Fruit fly (Drosophila melanogaster): ENCODE data around the gene ng1.

The ng1 gene

DNA sequence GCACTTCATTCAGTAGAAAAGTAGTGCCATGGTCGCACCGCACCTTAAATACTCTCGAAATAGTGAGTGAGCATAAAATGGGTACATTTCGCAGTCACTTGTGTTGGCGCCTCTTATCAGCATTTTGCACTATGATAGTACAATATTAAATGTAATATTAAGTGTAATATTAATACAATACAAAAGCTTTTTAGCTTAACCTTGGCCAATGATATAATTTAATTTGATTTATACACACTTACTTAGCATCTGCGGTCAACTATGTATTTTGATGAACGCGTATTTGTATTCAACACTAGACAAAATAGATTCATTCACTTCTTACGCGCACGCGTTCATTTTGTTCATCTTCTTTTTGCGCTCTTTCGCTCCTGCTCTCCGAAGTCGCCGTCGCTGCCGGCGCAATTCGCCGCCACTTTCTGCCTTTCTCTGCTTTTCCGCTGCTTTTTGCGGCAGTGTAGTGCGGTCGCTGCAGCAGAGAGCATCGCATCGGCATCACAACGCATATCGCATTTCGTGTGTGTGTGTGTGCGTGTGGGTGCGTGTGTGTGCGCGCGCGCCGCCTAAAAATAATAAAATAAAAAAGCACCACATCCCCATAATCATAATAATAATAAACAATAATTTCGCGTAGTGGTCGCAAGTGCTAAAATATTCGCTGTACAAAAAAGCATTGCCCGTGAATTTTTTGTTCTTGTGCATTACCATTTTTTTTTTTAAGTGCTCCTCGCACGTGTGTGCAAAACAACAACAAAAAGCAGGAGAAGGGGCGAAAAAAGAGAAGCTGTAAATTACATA, 46.9 kb downstream of the ng1 start (continued):
- TF ChIP-seq chinmo (GFP tag; IDR thresholded peaks at IDR 0.05; ENCODE audit: partially characterized antibody) (no peak), CG12236 (GFP tag; optimal IDR thresholded peaks at IDR 0.05) (no peak), CG34422 (GFP tag; IDR thresholded peaks at IDR 0.05) (peak; percentile 47; the same call in 1 of the 3 replicates), trh (GFP tag; optimal IDR thresholded peaks at IDR 0.05) (no peak), en (GFP tag; optimal IDR thresholded peaks at IDR 0.05) (no peak), CG9609 (GFP tag; optimal IDR thresholded peaks at IDR 0.05) (peak; percentile 7), zfh2 (GFP tag; optimal IDR thresholded peaks at IDR 0.05) (no peak), toy (GFP tag; IDR thresholded peaks at IDR 0.05) (no peak), CG4328 (GFP tag; optimal IDR thresholded peaks at IDR 0.05) (no peak), Adf1 (GFP tag; IDR thresholded peaks at IDR 0.05) (peak; percentile 91), CHES-1-like (GFP tag; optimal IDR thresholded peaks at IDR 0.05) (no peak), fu2 (GFP tag; optimal IDR thresholded peaks at IDR 0.05) (no peak), CG32532 (GFP tag; IDR thresholded peaks at IDR 0.05) (0 out of 2 replicates have a peak, but pooled peaks have one; percentile 22), cas (GFP tag; IDR thresholded peaks at IDR 0.05) (no peak), exex (tag; optimal IDR thresholded peaks at IDR 0.05) (no peak), Deaf1 (tag; optimal IDR thresholded peaks at IDR 0.05) (no peak), CG18619 (GFP tag; optimal IDR thresholded peaks at IDR 0.05) (peak; percentile 29), zf30C (GFP tag; optimal IDR thresholded peaks at IDR 0.05) (peak; percentile 68), CG2120 (GFP tag; optimal IDR thresholded peaks at IDR 0.05) (peak; percentile 33), CG6254 (GFP tag; optimal IDR thresholded peaks at IDR 0.05) (peak; percentile 29), CG7357 (GFP tag; IDR thresholded peaks at IDR 0.05) (no peak), CG8478 (optimal IDR thresholded peaks at IDR 0.05) (no peak), luna (GFP tag; optimal IDR thresholded peaks at IDR 0.05) (no peak), Aef1 (GFP tag; IDR thresholded peaks at IDR 0.05) (peak; percentile 53; the same call in 2 of the 3 replicates), CG15601 (tag; optimal IDR thresholded peaks at IDR 0.05) (no peak), CG13775 (GFP tag; optimal IDR thresholded peaks at IDR 0.05) (peak; percentile 7), pnt (GFP tag; optimal IDR thresholded peaks at IDR 0.05) (no peak), sc (optimal IDR thresholded peaks at IDR 0.05) (no peak), sc (GFP tag; optimal IDR thresholded peaks at IDR 0.05) (peak; percentile 17), CG13894 (tag; optimal IDR thresholded peaks at IDR 0.05) (no peak), CG11696 (GFP tag; IDR thresholded peaks at IDR 0.05) (no peak), Oaz (GFP tag; IDR thresholded peaks at IDR 0.05) (no peak), rib (GFP tag; IDR thresholded peaks at IDR 0.05) (no peak), E2f2 (GFP tag; IDR thresholded peaks at IDR 0.05) (no peak), CG11093 (GFP tag; IDR thresholded peaks at IDR 0.05) (no peak; the same call in 2 of the 3 replicates), CG17361 (GFP tag; IDR thresholded peaks at IDR 0.05) (peak; percentile 69; the same call in 2 of the 3 replicates), CG10267 (tag; optimal IDR thresholded peaks at IDR 0.05) (no peak), Chrac-16 (GFP tag; optimal IDR thresholded peaks at IDR 0.05) (peak; percentile 10), CG17328 (GFP tag; IDR thresholded peaks at IDR 0.05) (peak; percentile 53), Blimp-1 (GFP tag; optimal IDR thresholded peaks at IDR 0.05) (peak; percentile 21), gsb (GFP tag; IDR thresholded peaks at IDR 0.05) (no peak), z (GFP tag; IDR thresholded peaks at IDR 0.05) (0 out of 3 replicates have a peak, but pooled peaks have one; percentile 54), CG18262 (tag; optimal IDR thresholded peaks at IDR 0.05) (peak; percentile 49), Spps (tag; optimal IDR thresholded peaks at IDR 0.05) (no peak), ham (GFP tag; IDR thresholded peaks at IDR 0.05) (no peak)

Measured in whole organism, embryonic.